Worm (Caenorhabditis elegans) whole organism, L2 larva: ENCODE measurements around the gene srd-10.

Experiments used
- R02D3.7 ChIP-seq: fragments of 150-350 bp; optimal IDR thresholded peaks from 2 replicates; lab custom pipeline; 2014; ENCODE audit warnings: missing biosample characterization, missing genetic modification characterization
- alr-1 ChIP-seq: fragments of 150-350 bp; optimal IDR thresholded peaks from 2 replicates; lab custom pipeline; 2014; ENCODE audit warnings: missing biosample characterization, missing genetic modification characterization
- aly-2 ChIP-seq: fragments of 150-350 bp; optimal IDR thresholded peaks from 2 replicates; lab custom pipeline; 2014; ENCODE audit warnings: missing biosample characterization, missing genetic modification characterization
- blmp-1 ChIP-seq: sonication (generic microtip); optimal IDR thresholded peaks from 2 replicates; lab custom pipeline; 2017; ENCODE audit warnings: missing genetic modification characterization, mild to moderate bottlenecking, missing compliant biosample characterization, antibody characterized with exemption, moderate library complexity; ENCODE audit not compliant: insufficient read depth
- ceh-16 ChIP-seq: fragments of 150-350 bp; optimal IDR thresholded peaks from 2 replicates; lab custom pipeline; 2014; ENCODE audit warnings: missing biosample characterization, missing genetic modification characterization
- crh-2 ChIP-seq: sonication (generic microtip); optimal IDR thresholded peaks from 2 replicates; lab custom pipeline; 2017; ENCODE audit warnings: missing biosample characterization, missing genetic modification characterization
- dmd-4 ChIP-seq: sonication (generic microtip); optimal IDR thresholded peaks from 2 replicates; lab custom pipeline; 2017; ENCODE audit warnings: missing biosample characterization, missing genetic modification characterization
- fos-1 ChIP-seq: fragments of 150-350 bp; optimal IDR thresholded peaks from 2 replicates; lab custom pipeline; 2014; ENCODE audit warnings: missing biosample characterization, missing genetic modification characterization
- gmeb-1 ChIP-seq: fragments of 150-350 bp; optimal IDR thresholded peaks from 2 replicates; lab custom pipeline; 2014; ENCODE audit warnings: missing biosample characterization, missing genetic modification characterization
- lin-11 ChIP-seq: fragments of 150-350 bp; sonication (generic microtip); optimal IDR thresholded peaks from 2 replicates; lab custom pipeline; 2014; ENCODE audit warnings: missing biosample characterization, missing genetic modification characterization, inconsistent platforms, mixed read lengths
- lin-39 ChIP-seq: fragments of 150-350 bp; optimal IDR thresholded peaks from 2 replicates; lab custom pipeline; 2014; ENCODE audit warnings: missing biosample characterization, missing genetic modification reagents, missing genetic modification characterization
- lsy-2 ChIP-seq, 2 experiments: fragments of 150-350 bp in 1 of 2; sonication (generic microtip) in 1 of 2; optimal IDR thresholded peaks; 2 replicates each; lab custom pipeline; 2014 to 2017; ENCODE audit warnings: missing biosample characterization in 2 of 2, missing genetic modification characterization in 2 of 2
- mdl-1 ChIP-seq, 2 experiments: fragments of 150-350 bp in 1 of 2; sonication (generic microtip) in 1 of 2; optimal IDR thresholded peaks; 2 replicates each; lab custom pipeline; 2017; ENCODE audit warnings: missing biosample characterization in 2 of 2, missing genetic modification characterization in 2 of 2
- nhr-10 ChIP-seq: sonication (generic microtip); optimal IDR thresholded peaks from 2 replicates; lab custom pipeline; 2017; ENCODE audit warnings: missing biosample characterization, missing genetic modification characterization
- nhr-12 ChIP-seq: fragments of 150-350 bp; optimal IDR thresholded peaks from 2 replicates; lab custom pipeline; 2014; ENCODE audit warnings: missing biosample characterization, missing genetic modification characterization
- nhr-129 ChIP-seq: fragments of 150-350 bp; optimal IDR thresholded peaks from 2 replicates; lab custom pipeline; 2014; ENCODE audit warnings: missing biosample characterization, missing genetic modification characterization
- nhr-21 ChIP-seq: fragments of 150-350 bp; optimal IDR thresholded peaks from 2 replicates; lab custom pipeline; 2014; ENCODE audit warnings: missing biosample characterization, missing genetic modification characterization
- nhr-237 ChIP-seq: fragments of 150-350 bp; optimal IDR thresholded peaks from 2 replicates; lab custom pipeline; 2014; ENCODE audit warnings: missing biosample characterization, missing genetic modification characterization
- nhr-25 ChIP-seq: fragments of 150-350 bp; sonication (generic microtip); optimal IDR thresholded peaks from 3 replicates; lab custom pipeline; 2014; ENCODE audit warnings: missing biosample characterization, missing genetic modification characterization
- nhr-6 ChIP-seq: fragments of 150-350 bp; optimal IDR thresholded peaks from 2 replicates; lab custom pipeline; 2014; ENCODE audit warnings: missing biosample characterization, missing genetic modification characterization
- nhr-77 ChIP-seq: fragments of 150-350 bp; optimal IDR thresholded peaks from 2 replicates; lab custom pipeline; 2014; ENCODE audit warnings: missing biosample characterization, missing genetic modification characterization
- peb-1 ChIP-seq: fragments of 150-350 bp; optimal IDR thresholded peaks from 2 replicates; lab custom pipeline; 2014; ENCODE audit warnings: missing biosample characterization, missing genetic modification characterization
- sem-4 ChIP-seq: fragments of 150-350 bp; optimal IDR thresholded peaks from 2 replicates; lab custom pipeline; 2014; ENCODE audit warnings: missing biosample characterization, missing genetic modification reagents, missing genetic modification characterization
- skn-1 ChIP-seq: sonication (generic microtip); optimal IDR thresholded peaks from 2 replicates; lab custom pipeline; 2017; ENCODE audit warnings: missing biosample characterization, missing genetic modification characterization
- sma-3 ChIP-seq: sonication (generic microtip); optimal IDR thresholded peaks from 2 replicates; lab custom pipeline; 2016; ENCODE audit warnings: missing genetic modification reagents, missing genetic modification characterization, missing compliant biosample characterization
- unc-39 ChIP-seq: fragments of 150-350 bp; optimal IDR thresholded peaks from 2 replicates; lab custom pipeline; 2014; ENCODE audit warnings: missing biosample characterization, missing genetic modification characterization
- unc-55 ChIP-seq: fragments of 150-350 bp; sonication (generic microtip); optimal IDR thresholded peaks from 3 replicates; lab custom pipeline; 2014; ENCODE audit warnings: missing biosample characterization, missing genetic modification reagents, missing genetic modification characterization
- unc-62 ChIP-seq: fragments of 150-350 bp; optimal IDR thresholded peaks from 2 replicates; lab custom pipeline; 2014; ENCODE audit warnings: missing biosample characterization, missing genetic modification reagents, missing genetic modification characterization
- zag-1 ChIP-seq: fragments of 150-350 bp; optimal IDR thresholded peaks from 2 replicates; lab custom pipeline; 2014; ENCODE audit warnings: missing biosample characterization, missing genetic modification characterization
- ztf-1 ChIP-seq: fragments of 200-800 bp; sonication (Bioruptor generic); conservative IDR thresholded peaks from 2 replicates; pipeline ENCODE4 v1.3.6; 2022; ENCODE audit warnings: missing genetic modification characterization, missing compliant biosample characterization
- ztf-11 ChIP-seq: sonication (generic microtip); optimal IDR thresholded peaks from 2 replicates; lab custom pipeline; 2017; ENCODE audit warnings: missing biosample characterization, missing genetic modification characterization

The srd-10 gene

ce11 chrIV:13574733-13575132 lies at the start of gene srd-10:
Gene srd-10, plus strand, starts transcription at chrIV:13575033.
- TF ChIP-seq sma-3 = no peak
- no peak for TF ChIP-seq aly-2 (tag; lab: Kevin White, UChicago)
- no peak for TF ChIP-seq unc-62 (GFP tag; lab: Kevin White, UChicago)
- TF ChIP-seq lsy-2 (tag; optimal IDR thresholded peaks at IDR 0.05; lab: Kevin White, UChicago) = no peak
- no peak for TF ChIP-seq unc-39 (tag; lab: Kevin White, UChicago)
- TF ChIP-seq, all 48 proteins: peak for 0

DNA sequence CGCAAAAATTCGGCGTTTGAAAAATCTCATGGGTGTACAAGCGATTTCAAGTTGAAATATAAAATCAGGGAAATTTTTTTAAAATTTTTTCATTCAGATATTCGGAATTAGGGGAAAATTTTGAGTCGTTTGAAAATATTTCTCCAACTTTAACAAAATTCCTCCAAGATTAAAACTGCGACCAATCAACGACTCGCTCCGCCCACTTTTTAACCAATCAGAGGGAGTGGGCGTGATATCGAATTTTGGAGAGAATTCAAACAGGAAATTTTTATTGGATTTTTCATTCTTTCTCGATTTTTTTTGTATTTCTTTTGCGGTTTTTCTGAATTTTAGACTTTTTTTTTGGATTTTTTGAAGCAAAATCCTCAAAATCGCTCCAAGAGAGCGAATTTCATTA lies 49.6 kb upstream of the srd-10 start:
- no peak for TF ChIP-seq nhr-129 (tag; lab: Kevin White, UChicago)

- TF ChIP-seq lsy-2 (tag; optimal IDR thresholded peaks at IDR 0.05; lab: Kevin White, UChicago) (peak; percentile 5 to 84), sma-3 (no peak)
Observed at ce11 chrIV:13538901-13539300, 35.9 kb upstream of the srd-10 start.

ce11 chrIV:13540165-13540564 lies 34.7 kb upstream of the srd-10 start, which contains the start of gene rsd-2:
Gene rsd-2, minus strand, starts transcription at chrIV:13540265.
- TF ChIP-seq nhr-21 (tag; lab: Kevin White, UChicago) = no peak
- no peak for TF ChIP-seq sem-4
- no peak for TF ChIP-seq lin-11 (tag; lab: Kevin White, UChicago)
- TF ChIP-seq zag-1 (tag; lab: Kevin White, UChicago) = no peak
- TF ChIP-seq aly-2 (tag; lab: Kevin White, UChicago) = no peak
- TF ChIP-seq gmeb-1 (tag; lab: Kevin White, UChicago) = no peak
- TF ChIP-seq skn-1 (tag; lab: Kevin White, UChicago) = no peak
- TF ChIP-seq sma-3 = no peak
- TF ChIP-seq lsy-2 (tag; optimal IDR thresholded peaks at IDR 0.05; lab: Kevin White, UChicago) = no peak
- TF ChIP-seq crh-2 (tag; lab: Kevin White, UChicago) = no peak
- no peak for TF ChIP-seq alr-1 (tag; lab: Kevin White, UChicago)
- TF ChIP-seq R02D3.7 (tag; lab: Kevin White, UChicago) = no peak
- TF ChIP-seq nhr-25 (tag; lab: Kevin White, UChicago) = no peak
- TF ChIP-seq lin-39 (tag; lab: Kevin White, UChicago) = no peak

ce11 chrIV:13548188-13548587 lies 26.6 kb upstream of the srd-10 start, which contains the start of gene F52G2.3:
Gene F52G2.3, minus strand, starts transcription at chrIV:13548230.
- TF ChIP-seq crh-2 (tag; lab: Kevin White, UChicago) = no peak
- no peak for TF ChIP-seq blmp-1 (tag; lab: Kevin White, UChicago)
- no peak for TF ChIP-seq mdl-1 (tag; optimal IDR thresholded peaks at IDR 0.05; lab: Kevin White, UChicago)
- TF ChIP-seq sma-3 = no peak
- peak; percentile 65 for TF ChIP-seq fos-1 (tag; lab: Kevin White, UChicago)
- no peak for TF ChIP-seq unc-55 (GFP tag; lab: Kevin White, UChicago)

ce11 chrIV:13549350-13549749 lies 25.5 kb upstream of the srd-10 start:
- TF ChIP-seq ztf-1 (GFP tag; lab: Robert Waterston, UW) (no peak), nhr-10 (tag; lab: Kevin White, UChicago) (no peak), fos-1 (tag; lab: Kevin White, UChicago) (no peak), nhr-6 (no peak), nhr-77 (tag; lab: Kevin White, UChicago) (no peak), ztf-11 (no peak), nhr-237 (tag; lab: Kevin White, UChicago) (no peak), aly-2 (tag; lab: Kevin White, UChicago) (no peak), ceh-16 (tag; lab: Kevin White, UChicago) (no peak), unc-55 (GFP tag; lab: Kevin White, UChicago) (no peak), dmd-4 (tag; lab: Kevin White, UChicago) (no peak), nhr-12 (tag; lab: Kevin White, UChicago) (no peak), mdl-1 (tag; optimal IDR thresholded peaks at IDR 0.05; lab: Kevin White, UChicago) (no peak), R02D3.7 (tag; lab: Kevin White, UChicago) (no peak), peb-1 (tag; lab: Kevin White, UChicago) (no peak)
